Worm (Caenorhabditis elegans): Measurements from ENCODE around the gene nhr-188.

Gene nhr-188

DNA sequence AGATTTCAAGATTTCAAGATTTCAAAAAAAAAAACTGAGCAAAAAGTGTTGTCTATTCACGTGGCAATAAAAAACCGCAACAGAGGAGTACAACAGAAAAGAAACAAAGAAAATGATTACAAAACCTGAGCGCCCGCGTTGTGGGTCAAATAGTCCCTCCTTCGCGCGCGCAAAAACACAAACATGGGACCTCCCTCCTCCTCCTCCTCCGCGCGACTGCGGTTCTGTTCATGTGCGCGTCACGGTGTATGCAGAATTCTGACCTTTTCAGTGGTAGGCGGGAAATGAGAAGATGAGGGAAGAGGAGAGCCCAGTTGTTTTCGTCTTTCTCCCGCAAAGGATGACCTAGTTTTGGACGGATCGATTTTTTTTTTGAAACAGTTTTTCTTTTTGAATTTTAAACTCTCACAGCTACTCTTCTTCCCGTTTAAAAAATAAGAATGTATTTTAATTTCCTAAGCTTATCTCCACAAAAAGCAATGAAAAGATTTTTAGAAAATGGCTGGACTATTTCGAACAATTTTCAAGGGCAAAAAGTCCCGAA lies 34.8 kb upstream of the nhr-188 start, which contains the start of gene C17E7.4:
TSS of gene C17E7.4 (plus strand) at position 494 of the 544 bp plus-strand sequence.
- TF ChIP-seq ama-1 (optimal IDR thresholded peaks at IDR 0.05) (no peak), grh-1 (GFP tag; IDR thresholded peaks at IDR 0.05) (no peak), pqm-1 (tag; optimal IDR thresholded peaks at IDR 0.05) (no peak), nhr-90 (tag; optimal IDR thresholded peaks at IDR 0.05; ENCODE audit: poor library complexity) (no peak), alr-1 (tag; optimal IDR thresholded peaks at IDR 0.05; ENCODE audit: borderline replicate concordance) (no peak), isw-1 (GFP tag; IDR thresholded peaks at IDR 0.05) (no peak), tbx-2 (tag; optimal IDR thresholded peaks at IDR 0.05) (no peak), fos-1 (tag; optimal IDR thresholded peaks at IDR 0.05) (no peak), nhr-19 (GFP tag; conservative IDR thresholded peaks at IDR 0.05) (no peak), elt-3 (tag; optimal IDR thresholded peaks at IDR 0.05) (no peak)

- TF ChIP-seq lin-39 (tag; optimal IDR thresholded peaks at IDR 0.05): no peak
- no peak for TF ChIP-seq ets-5 (GFP tag; IDR thresholded peaks at IDR 0.05)
- TF ChIP-seq nhr-85 (tag): no peak
- no peak for TF ChIP-seq nhr-90 (tag; optimal IDR thresholded peaks at IDR 0.05; ENCODE audit: poor library complexity)
- TF ChIP-seq blmp-1 (tag; optimal IDR thresholded peaks at IDR 0.05): no peak
- TF ChIP-seq ztf-11 (tag; optimal IDR thresholded peaks at IDR 0.05): no peak
- no peak for TF ChIP-seq unc-86 (tag; optimal IDR thresholded peaks at IDR 0.05)
- no peak for TF ChIP-seq zip-4 (GFP tag; optimal IDR thresholded peaks at IDR 0.05)
- no peak for TF ChIP-seq dsc-1 (tag; optimal IDR thresholded peaks at IDR 0.05)
- TF ChIP-seq vab-15 (tag; optimal IDR thresholded peaks at IDR 0.05): no peak
- TF ChIP-seq isw-1 (GFP tag; IDR thresholded peaks at IDR 0.05): no peak
- no peak for TF ChIP-seq aly-2 (tag; optimal IDR thresholded peaks at IDR 0.05)
- TF ChIP-seq unc-62 (GFP tag; optimal IDR thresholded peaks at IDR 0.05): no peak
Measured at ce11 chrV:3891919-3892318, 34.3 kb upstream of the nhr-188 start, which contains the start of gene C17E7.12. Gene C17E7.12 (minus strand): TSS chrV:3892019.

DNA sequence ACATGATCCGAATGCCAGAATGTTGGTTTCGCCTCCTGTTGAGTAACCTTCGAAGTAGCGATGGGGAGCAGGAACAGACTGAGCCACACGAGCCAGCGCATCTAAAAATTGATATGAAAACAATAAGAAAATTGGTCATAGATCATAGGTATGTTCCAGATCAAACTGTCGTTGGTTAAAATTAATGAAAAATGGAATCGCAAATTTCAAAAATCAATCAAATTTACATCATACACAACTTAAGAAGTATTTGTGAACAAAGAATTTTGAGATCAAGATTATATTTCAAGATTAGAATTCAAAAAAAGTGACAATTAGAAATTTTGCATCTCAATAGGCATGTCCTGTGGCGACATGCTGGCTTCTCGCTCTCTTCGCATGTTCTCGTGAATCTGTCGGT lies 33.1 kb upstream of the nhr-188 start, which contains the start of gene C17E7.9:
TSS of gene C17E7.9 (minus strand) at position 101 of the 400 bp plus-strand sequence.
- TF ChIP-seq ceh-90 (tag; optimal IDR thresholded peaks at IDR 0.05): no peak
- no peak for TF ChIP-seq pag-3 (tag; optimal IDR thresholded peaks at IDR 0.05; ENCODE audit: borderline replicate concordance, insufficient read depth)
- no peak for TF ChIP-seq mef-2 (tag; optimal IDR thresholded peaks at IDR 0.05)

- TF ChIP-seq nhr-71 (tag; optimal IDR thresholded peaks at IDR 0.05): no peak
- no peak for TF ChIP-seq nhr-77 (tag; optimal IDR thresholded peaks at IDR 0.05)
- TF ChIP-seq F16B12.6 (tag; optimal IDR thresholded peaks at IDR 0.05): no peak
- TF ChIP-seq lin-15B (tag; optimal IDR thresholded peaks at IDR 0.05): no peak
- no peak for TF ChIP-seq zag-1 (tag; optimal IDR thresholded peaks at IDR 0.05)
- TF ChIP-seq nhr-20 (tag; optimal IDR thresholded peaks at IDR 0.05): no peak
- TF ChIP-seq skn-1 (tag; optimal IDR thresholded peaks at IDR 0.05): no peak
- no peak for TF ChIP-seq nhr-47 (tag; optimal IDR thresholded peaks at IDR 0.05)
- TF ChIP-seq ama-1 (optimal IDR thresholded peaks at IDR 0.05): no peak
Measured at ce11 chrV:3889113-3889512, 31.5 kb upstream of the nhr-188 start, which contains the start of gene C17E7.13. Gene C17E7.13 (minus strand): TSS chrV:3889288.

- TF ChIP-seq mef-2 (tag; optimal IDR thresholded peaks at IDR 0.05) (no peak), dpl-1 (GFP tag; optimal IDR thresholded peaks at IDR 0.05) (no peak), hlh-4 (tag; optimal IDR thresholded peaks at IDR 0.05) (no peak), nhr-19 (GFP tag; conservative IDR thresholded peaks at IDR 0.05) (no peak), ets-5 (GFP tag; IDR thresholded peaks at IDR 0.05) (no peak), efl-1 (optimal IDR thresholded peaks at IDR 0.05) (no peak), efl-1 (GFP tag; optimal IDR thresholded peaks at IDR 0.05 in 1 of 2) (no peak), aly-2 (tag; optimal IDR thresholded peaks at IDR 0.05) (no peak), lin-39 (tag; optimal IDR thresholded peaks at IDR 0.05) (no peak), C34B4.2 (tag; optimal IDR thresholded peaks at IDR 0.05) (no peak), nhr-11 (tag; optimal IDR thresholded peaks at IDR 0.05) (no peak)
Measured at ce11 chrV:3886104-3886503, 28.4 kb upstream of the nhr-188 start, which contains the start of gene nhr-124. Gene nhr-124 (minus strand): TSS chrV:3886204.

Data from whole organism, L1 larva.